Fruit fly (Drosophila melanogaster): ENCODE data around the gene AMPdeam.

The AMPdeam gene

DNA sequence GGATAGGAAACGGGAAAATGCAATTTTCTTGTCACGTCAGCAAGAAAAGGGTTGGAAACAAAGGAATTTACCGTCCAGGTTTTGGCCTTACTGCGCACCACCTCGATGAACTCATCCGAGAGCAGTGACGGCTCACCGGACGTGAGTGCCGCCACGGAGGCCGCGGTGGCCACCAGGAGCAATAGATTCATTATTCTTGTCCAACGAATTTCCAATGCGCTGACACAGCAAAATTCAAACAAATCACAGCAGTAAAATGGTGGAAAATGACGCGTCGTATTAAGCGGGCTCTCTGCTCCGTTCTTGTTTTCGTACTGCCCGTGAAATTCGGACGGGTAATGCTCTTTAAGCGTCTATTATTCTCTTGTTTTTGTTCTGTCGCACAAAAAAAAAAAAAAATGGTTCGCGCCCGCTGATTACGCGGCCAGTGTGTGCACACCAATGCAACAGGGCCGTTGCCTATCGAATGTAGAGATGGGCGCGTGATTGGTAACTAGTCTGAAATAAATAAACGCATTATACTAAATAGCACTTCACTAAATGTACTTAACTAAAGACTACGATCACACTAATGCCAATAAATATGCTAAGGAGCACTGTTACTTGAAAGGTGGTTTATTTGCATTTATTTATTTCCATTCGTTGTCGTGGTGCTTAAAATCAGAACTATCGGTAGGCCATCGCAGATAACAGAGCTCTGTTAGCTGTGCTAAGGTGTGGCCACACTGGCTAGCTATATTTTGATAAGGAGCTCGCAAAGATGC is 63.7 kb downstream of the AMPdeam start, which contains the start of the genes CtsB and amrt:
Gene CtsB (minus strand): TSS at position 432 of the 764 bp plus-strand sequence.
Gene amrt (plus strand): TSS at position 721 of the 764 bp plus-strand sequence.
- TF ChIP-seq insv (optimal IDR thresholded peaks at IDR 0.05) (no peak), Sin3A (optimal IDR thresholded peaks at IDR 0.05) (peak; percentile 11), Myc (optimal IDR thresholded peaks at IDR 0.05) (no peak), psq (optimal IDR thresholded peaks at IDR 0.05) (no peak), ttk (optimal IDR thresholded peaks at IDR 0.05) (no peak)
